Worm (Caenorhabditis elegans): ENCODE results near the gene dnj-22.

DNA sequence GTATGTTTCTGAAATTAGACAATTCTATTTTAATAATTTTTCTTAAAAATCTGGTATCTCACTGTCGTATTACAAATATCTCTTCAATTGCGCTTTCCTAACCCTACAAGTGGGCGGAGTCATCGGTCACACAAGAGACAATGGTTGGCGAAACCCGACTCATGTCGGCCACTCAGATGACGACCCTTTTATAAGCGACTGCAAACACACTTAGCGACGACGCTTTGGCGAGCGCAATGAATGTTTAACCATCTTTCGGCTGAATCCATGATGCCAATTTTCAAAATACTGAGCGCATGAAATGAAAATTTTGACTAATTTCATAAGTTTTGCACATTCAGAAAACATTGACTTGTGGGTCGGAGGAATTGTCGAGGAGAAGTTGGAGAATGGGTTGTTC is 38.4 kb upstream of the dnj-22 start:
- TF ChIP-seq ceh-22 (tag; optimal IDR thresholded peaks at IDR 0.05), result peak; percentile 79
- peak; percentile 97 for TF ChIP-seq hlh-8 (tag; optimal IDR thresholded peaks at IDR 0.05)
- peak; percentile 99 for TF ChIP-seq unc-86 (tag; optimal IDR thresholded peaks at IDR 0.05)
- peak; percentile 71 for TF ChIP-seq pros-1 (tag; optimal IDR thresholded peaks at IDR 0.05)
- peak; percentile 100 for TF ChIP-seq pqm-1 (tag; optimal IDR thresholded peaks at IDR 0.05)
- peak; percentile 99 for TF ChIP-seq T23F11.4 (GFP tag; optimal IDR thresholded peaks at IDR 0.05)
- TF ChIP-seq ceh-6 (GFP tag; optimal IDR thresholded peaks at IDR 0.05), result peak; percentile 99
- TF ChIP-seq ama-1 (optimal IDR thresholded peaks at IDR 0.05), result no peak
- TF ChIP-seq C08G9.2 (tag; optimal IDR thresholded peaks at IDR 0.05), result peak; percentile 96
- no peak for TF ChIP-seq pha-4 (tag; optimal IDR thresholded peaks at IDR 0.05)
- peak; percentile 89 for TF ChIP-seq nfya-1 (tag; optimal IDR thresholded peaks at IDR 0.05)
- peak; percentile 100 for TF ChIP-seq gmeb-2 (tag; optimal IDR thresholded peaks at IDR 0.05)
- peak; percentile 97 for TF ChIP-seq rnt-1 (tag; optimal IDR thresholded peaks at IDR 0.05)
- peak; percentile 99 for TF ChIP-seq ceh-9 (tag; optimal IDR thresholded peaks at IDR 0.05)
